Worm (Caenorhabditis elegans): ENCODE measurements around the gene math-24.

DNA sequence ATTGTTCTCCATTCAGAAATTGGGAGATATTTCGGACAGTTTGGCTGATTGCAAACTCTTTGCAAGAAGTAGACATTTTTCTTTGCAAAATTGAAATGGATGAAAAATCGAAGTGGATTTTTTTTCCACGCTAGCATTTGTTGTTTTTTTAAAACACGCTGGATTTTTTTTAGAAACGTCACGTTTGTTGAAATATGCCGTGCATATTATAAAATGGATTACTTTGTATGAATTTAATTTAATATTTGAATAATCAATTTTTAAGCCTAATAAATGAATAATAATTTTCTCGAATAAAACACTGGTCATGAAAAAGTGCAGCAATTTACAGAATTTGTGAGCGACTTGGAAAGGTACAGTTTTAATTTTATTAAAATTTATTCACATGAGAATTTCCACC is 45.1 kb downstream of the math-24 start, which contains the start of gene ZK250.14:
- TF ChIP-seq aly-2 (tag; optimal IDR thresholded peaks at IDR 0.05) (no peak), ztf-11 (tag; optimal IDR thresholded peaks at IDR 0.05) (no peak), nhr-237 (tag; optimal IDR thresholded peaks at IDR 0.05) (no peak), unc-62 (GFP tag; optimal IDR thresholded peaks at IDR 0.05) (no peak), unc-39 (tag; optimal IDR thresholded peaks at IDR 0.05) (no peak), skn-1 (tag; optimal IDR thresholded peaks at IDR 0.05) (no peak), lin-39 (tag; optimal IDR thresholded peaks at IDR 0.05) (no peak), mdl-1 (tag; optimal IDR thresholded peaks at IDR 0.05) (no peak), ztf-4 (tag; optimal IDR thresholded peaks at IDR 0.05) (no peak)

Measured in whole organism, L2 larva.